Fruit fly (Drosophila melanogaster): ENCODE measurements around the gene CG4229.

CG4229 gene

DNA sequence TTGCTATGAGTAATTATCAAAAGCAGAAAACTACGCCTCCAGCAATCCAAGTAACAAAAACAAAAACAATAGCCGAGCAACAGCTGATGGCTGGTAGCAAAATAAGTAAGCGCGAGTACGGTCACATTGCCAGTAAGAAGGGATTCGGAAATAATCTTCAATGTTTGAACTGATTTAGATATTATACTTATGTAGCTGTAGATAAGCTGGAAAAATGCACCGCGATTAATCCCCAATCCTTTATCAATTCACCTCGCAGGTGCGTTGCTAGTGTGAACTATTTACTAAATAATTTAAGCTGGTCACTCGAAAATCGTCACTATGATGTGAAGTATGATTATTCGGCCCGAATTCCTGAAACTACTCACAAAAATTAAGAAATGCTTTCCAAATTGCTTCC lies 30.4 kb downstream of the CG4229 start, which contains the start of the genes Syx8 and CG32163 (continued):
- TF ChIP-seq CG15696 (tag; optimal IDR thresholded peaks at IDR 0.05), result no peak
- no peak for TF ChIP-seq scrt (GFP tag; optimal IDR thresholded peaks at IDR 0.05)
- peak; percentile 36 for TF ChIP-seq Sry-δ (GFP tag; optimal IDR thresholded peaks at IDR 0.05)
- peak; percentile 77 for TF ChIP-seq gfzf (GFP tag; optimal IDR thresholded peaks at IDR 0.05)
- peak; percentile 11 for TF ChIP-seq CG13624 (GFP tag; optimal IDR thresholded peaks at IDR 0.05)
- no peak for TF ChIP-seq Dbx (GFP tag; IDR thresholded peaks at IDR 0.05)
- no peak for TF ChIP-seq CG17385 (GFP tag; optimal IDR thresholded peaks at IDR 0.05)
- peak; percentile 13 for TF ChIP-seq CG30020 (tag; optimal IDR thresholded peaks at IDR 0.05)
- TF ChIP-seq phol (tag; optimal IDR thresholded peaks at IDR 0.05), result peak; percentile 13
- no peak for TF ChIP-seq ATbp (GFP tag; optimal IDR thresholded peaks at IDR 0.05)
- peak in 1 of 2 experiments; percentile 8 for TF ChIP-seq Pdp1 (GFP tag; optimal IDR thresholded peaks at IDR 0.05)
- TF ChIP-seq CG5953 (GFP tag; IDR thresholded peaks at IDR 0.05), result no peak
- no peak for TF ChIP-seq CG3838 (GFP tag; optimal IDR thresholded peaks at IDR 0.05)
- TF ChIP-seq CG13775 (GFP tag; optimal IDR thresholded peaks at IDR 0.05), result no peak
- TF ChIP-seq unpg (GFP tag; optimal IDR thresholded peaks at IDR 0.05), result no peak
- TF ChIP-seq Opbp (GFP tag; IDR thresholded peaks at IDR 0.05; ENCODE audit: partially characterized antibody), result no peak
- TF ChIP-seq Dp (GFP tag; optimal IDR thresholded peaks at IDR 0.05), result peak; percentile 10
- TF ChIP-seq twi (tag; optimal IDR thresholded peaks at IDR 0.05), result no peak
- TF ChIP-seq sd (tag; optimal IDR thresholded peaks at IDR 0.05), result peak; percentile 62
- TF ChIP-seq stwl (tag; optimal IDR thresholded peaks at IDR 0.05), result peak; percentile 46
- no peak for TF ChIP-seq CG12299 (tag; optimal IDR thresholded peaks at IDR 0.05)
- peak; percentile 29; the same call in 1 of the 2 replicates for TF ChIP-seq CG4360 (GFP tag; IDR thresholded peaks at IDR 0.05)
- TF ChIP-seq CG7357 (GFP tag; IDR thresholded peaks at IDR 0.05), result peak; percentile 55; the same call in 1 of the 3 replicates
- TF ChIP-seq lilli (GFP tag; optimal IDR thresholded peaks at IDR 0.05), result no peak
- TF ChIP-seq CG8290 (GFP tag; optimal IDR thresholded peaks at IDR 0.05), result no peak
- TF ChIP-seq CG8290 (tag; optimal IDR thresholded peaks at IDR 0.05), result peak in 1 of 2 experiments; percentile 26
- no peak for TF ChIP-seq Aef1 (GFP tag; IDR thresholded peaks at IDR 0.05)
- TF ChIP-seq Scr (GFP tag; IDR thresholded peaks at IDR 0.05; ENCODE audit: partially characterized antibody), result peak; percentile 17; the same call in 1 of the 2 replicates
- no peak for TF ChIP-seq trh (GFP tag; optimal IDR thresholded peaks at IDR 0.05)
- TF ChIP-seq CG6689 (GFP tag; IDR thresholded peaks at IDR 0.05), result no peak
- no peak for TF ChIP-seq tna (GFP tag; IDR thresholded peaks at IDR 0.05; ENCODE audit: partially characterized antibody)
- peak; percentile 43 for TF ChIP-seq BEAF-32 (GFP tag; optimal IDR thresholded peaks at IDR 0.05)
- peak; percentile 91 for TF ChIP-seq CG3995 (GFP tag; optimal IDR thresholded peaks at IDR 0.05)
- TF ChIP-seq chif (GFP tag; optimal IDR thresholded peaks at IDR 0.05), result peak in 1 of 2 experiments; percentile 0
- no peak for TF ChIP-seq CG17359 (tag; optimal IDR thresholded peaks at IDR 0.05)
- no peak for TF ChIP-seq dpn (GFP tag; optimal IDR thresholded peaks at IDR 0.05)
- TF ChIP-seq CTCF (GFP tag; optimal IDR thresholded peaks at IDR 0.05), result peak; percentile 7
- peak; percentile 56 for TF ChIP-seq row (GFP tag; IDR thresholded peaks at IDR 0.05)
- TF ChIP-seq Ada2b (GFP tag; IDR thresholded peaks at IDR 0.05), result no peak
- TF ChIP-seq nmo (GFP tag; optimal IDR thresholded peaks at IDR 0.05), result peak; percentile 17
- TF ChIP-seq Doc3 (GFP tag; IDR thresholded peaks at IDR 0.05; ENCODE audit: partially characterized antibody), result 0 out of 3 replicates have a peak, but pooled peaks have one; percentile 31
- TF ChIP-seq odd (GFP tag; optimal IDR thresholded peaks at IDR 0.05), result no peak
- no peak for TF ChIP-seq Ets65A (GFP tag)
- no peak for TF ChIP-seq Camta (GFP tag; optimal IDR thresholded peaks at IDR 0.05)
- peak; percentile 67 for TF ChIP-seq MESR4 (GFP tag; optimal IDR thresholded peaks at IDR 0.05)
- TF ChIP-seq ara (GFP tag; IDR thresholded peaks at IDR 0.05), result no peak
- peak; percentile 5 for TF ChIP-seq CHES-1-like (GFP tag; optimal IDR thresholded peaks at IDR 0.05)
- TF ChIP-seq Oli (tag; optimal IDR thresholded peaks at IDR 0.05), result no peak
- peak; percentile 26 to 89 for TF ChIP-seq crp (GFP tag; optimal IDR thresholded peaks at IDR 0.05)
- peak; percentile 91 for TF ChIP-seq MBD-R2 (GFP tag; IDR thresholded peaks at IDR 0.05)
- no peak for TF ChIP-seq Lpt (GFP tag; optimal IDR thresholded peaks at IDR 0.05)
- TF ChIP-seq Sin3A (optimal IDR thresholded peaks at IDR 0.05), result peak; percentile 52
